Worm (Caenorhabditis elegans): ENCODE measurements around the gene ret-1.
"Not testable (repeated sequence)": the region's sequence is repeated elsewhere in the genome, so short reads cannot be mapped to it uniquely, and the experiment has no call there.

- TF ChIP-seq dpl-1 (GFP tag; optimal IDR thresholded peaks at IDR 0.05); nhr-120 (GFP tag; IDR thresholded peaks at IDR 0.05): not testable (repeated sequence)
These were observed 29.5 kb upstream of the ret-1 start, which contains the start of gene ZC412.10 for ce11 chrV:14876724-14877123.

Measured in whole organism, young adult.